Worm (Caenorhabditis elegans) whole organism, young adult: Measurements from ENCODE around the gene Y47D7A.9.

ENCODE experiments used
- B0019.2 ChIP-seq: fragments of 200-800 bp; sonication (Bioruptor generic); conservative IDR thresholded peaks from 2 replicates; pipeline ENCODE4 v1.3.6; 2022; ENCODE audit warnings: missing genetic modification reagents, missing genetic modification characterization, missing compliant biosample characterization
- B0336.3 ChIP-seq: fragments of 200-800 bp; sonication (Bioruptor generic); IDR thresholded peaks from 2 replicates; pipeline ENCODE4 v1.3.6; 2022; ENCODE audit warnings: missing genetic modification characterization, missing compliant biosample characterization
- C06A6.2 ChIP-seq: fragments of 200-800 bp; sonication (Bioruptor generic); conservative IDR thresholded peaks from 2 replicates; pipeline ENCODE4 v1.3.6; 2022; ENCODE audit warnings: missing genetic modification characterization, missing compliant biosample characterization
- C17E4.6 ChIP-seq: fragments of 200-800 bp; sonication (Bioruptor generic); IDR thresholded peaks from 2 replicates; pipeline ENCODE4 v1.3.6; 2022; ENCODE audit warnings: missing genetic modification reagents, missing genetic modification characterization, missing compliant biosample characterization
- F10E7.11 ChIP-seq: sonication (generic microtip); optimal IDR thresholded peaks from 2 replicates; lab custom pipeline; 2017; ENCODE audit warnings: mild to moderate bottlenecking, missing genetic modification characterization, moderate library complexity, missing compliant biosample characterization
- F23B12.7 ChIP-seq: sonication (generic microtip); optimal IDR thresholded peaks from 2 replicates; lab custom pipeline; 2017; ENCODE audit warnings: missing genetic modification characterization, mild to moderate bottlenecking, missing compliant biosample characterization, antibody characterized with exemption, moderate library complexity; ENCODE audit not compliant: insufficient read depth
- F37B4.10 ChIP-seq: fragments of 200-800 bp; sonication (Bioruptor generic); IDR thresholded peaks from 2 replicates; pipeline ENCODE4 v1.3.6; 2022; ENCODE audit warnings: missing genetic modification characterization, missing compliant biosample characterization
- F39B2.1 ChIP-seq: fragments of 200-800 bp; sonication (Bioruptor generic); IDR thresholded peaks from 2 replicates; pipeline ENCODE4 v1.3.6; 2022; ENCODE audit warnings: missing genetic modification reagents, missing genetic modification characterization, missing compliant biosample characterization
- F52B5.7 ChIP-seq: sonication (generic microtip); optimal IDR thresholded peaks from 2 replicates; lab custom pipeline; 2016; ENCODE audit warnings: mild to moderate bottlenecking, missing genetic modification characterization, missing compliant biosample characterization
- K11D2.4 ChIP-seq: fragments of 200-800 bp; sonication (Bioruptor generic); IDR thresholded peaks from 2 replicates; pipeline ENCODE4 v1.3.6; 2022; ENCODE audit warnings: missing genetic modification reagents, missing genetic modification characterization, missing compliant biosample characterization
- T07F8.4 ChIP-seq: sonication (generic microtip); optimal IDR thresholded peaks from 2 replicates; lab custom pipeline; 2016; ENCODE audit warnings: mild to moderate bottlenecking, missing genetic modification characterization, moderate library complexity, missing compliant biosample characterization
- Y53F4B.3 ChIP-seq: fragments of 200-800 bp; sonication (Bioruptor generic); IDR thresholded peaks from 2 replicates; pipeline ENCODE4 v1.3.6; 2022; ENCODE audit warnings: missing genetic modification reagents, missing genetic modification characterization, missing compliant biosample characterization
- Y56A3A.18 ChIP-seq: fragments of 200-800 bp; sonication (Bioruptor generic); IDR thresholded peaks from 2 replicates; pipeline ENCODE4 v1.3.6; 2022; ENCODE audit warnings: missing genetic modification reagents, missing genetic modification characterization, missing compliant biosample characterization
- akir-1 ChIP-seq: fragments of 200-800 bp; sonication (Bioruptor generic); optimal IDR thresholded peaks from 2 replicates; lab custom pipeline; 2018; ENCODE audit warnings: mild to moderate bottlenecking, missing genetic modification characterization, moderate library complexity, missing compliant biosample characterization
- ama-1 ChIP-seq, 3 experiments: fragments of 150-350 bp in 1 of 3; sonication (generic microtip) in 2 of 3; optimal IDR thresholded peaks; 2 replicates each; lab custom pipeline; 2014 to 2018; ENCODE audit warnings: missing biosample characterization in 2 of 3, missing genetic modification characterization in 2 of 3, missing genetic modification reagents in 2 of 3
- atf-7 ChIP-seq: sonication (generic microtip); optimal IDR thresholded peaks from 2 replicates; lab custom pipeline; 2017; ENCODE audit warnings: mild to moderate bottlenecking, missing genetic modification characterization, missing compliant biosample characterization
- attf-3 ChIP-seq: fragments of 200-800 bp; sonication (Bioruptor generic); conservative IDR thresholded peaks from 2 replicates; pipeline ENCODE4 v1.3.6; 2022; ENCODE audit warnings: missing genetic modification reagents, missing genetic modification characterization, missing compliant biosample characterization
- bed-1 ChIP-seq: fragments of 200-800 bp; sonication (Bioruptor generic); IDR thresholded peaks from 2 replicates; pipeline ENCODE4 v1.3.6; 2022; ENCODE audit warnings: missing genetic modification reagents, missing genetic modification characterization, missing compliant biosample characterization
- cebp-1 ChIP-seq, 2 experiments: fragments of 200-800 bp in 1 of 2; sonication (Bioruptor generic) in 1 of 2; sonication (generic microtip) in 1 of 2; IDR thresholded peaks in 1 of 2; optimal IDR thresholded peaks in 1 of 2; 2 replicates each; pipeline versions ENCODE4 v1.3.6 to Lab custom; 2017 to 2022; ENCODE audit warnings: missing compliant biosample characterization in 2 of 2, missing genetic modification characterization in 2 of 2, mild to moderate bottlenecking in 1 of 2, missing genetic modification reagents in 1 of 2, moderate library complexity in 1 of 2
- cebp-2 ChIP-seq: fragments of 200-800 bp; sonication (Bioruptor generic); IDR thresholded peaks from 2 replicates; pipeline ENCODE4 v1.3.6; 2022; ENCODE audit warnings: missing genetic modification characterization, missing compliant biosample characterization
- ceh-100 ChIP-seq: fragments of 200-800 bp; sonication (Bioruptor generic); IDR thresholded peaks from 2 replicates; pipeline ENCODE4 v1.3.6; 2022; ENCODE audit warnings: missing genetic modification reagents, missing genetic modification characterization, missing compliant biosample characterization
- ceh-58 ChIP-seq: fragments of 200-800 bp; sonication (Bioruptor generic); IDR thresholded peaks from 2 replicates; pipeline ENCODE4 v1.3.6; 2022; ENCODE audit warnings: missing genetic modification characterization, missing compliant biosample characterization
- ceh-79 ChIP-seq: sonication (generic microtip); optimal IDR thresholded peaks from 2 replicates; lab custom pipeline; 2017; ENCODE audit warnings: mild to moderate bottlenecking, missing genetic modification characterization, missing compliant biosample characterization
- die-1 ChIP-seq: sonication (generic microtip); optimal IDR thresholded peaks from 2 replicates; lab custom pipeline; 2016; ENCODE audit warnings: missing genotype, mild to moderate bottlenecking, missing genetic modification characterization, missing compliant biosample characterization
- dox-1 ChIP-seq: fragments of 200-800 bp; sonication (Bioruptor generic); IDR thresholded peaks from 2 replicates; pipeline ENCODE4 v1.3.6; 2022; ENCODE audit warnings: missing genetic modification reagents, missing genetic modification characterization, missing compliant biosample characterization
- dpl-1 ChIP-seq: fragments of 150-350 bp; optimal IDR thresholded peaks from 2 replicates; lab custom pipeline; 2014; ENCODE audit warnings: missing biosample characterization, missing genetic modification reagents, missing genetic modification characterization
- egl-18 ChIP-seq: fragments of 200-800 bp; sonication (Bioruptor generic); IDR thresholded peaks from 2 replicates; pipeline ENCODE4 v1.3.6; 2022; ENCODE audit warnings: missing genetic modification reagents, missing genetic modification characterization, missing compliant biosample characterization
- ets-4 ChIP-seq: fragments of 200-800 bp; sonication (Bioruptor generic); optimal IDR thresholded peaks from 2 replicates; lab custom pipeline; 2018; ENCODE audit warnings: mild to moderate bottlenecking, missing genetic modification characterization, missing compliant biosample characterization
- hlh-12 ChIP-seq: sonication (generic microtip); optimal IDR thresholded peaks from 2 replicates; lab custom pipeline; 2016; ENCODE audit warnings: missing genetic modification characterization, missing compliant biosample characterization
- hlh-26 ChIP-seq: fragments of 200-800 bp; sonication (Bioruptor generic); conservative IDR thresholded peaks from 2 replicates; pipeline ENCODE4 v1.3.6; 2022; ENCODE audit warnings: missing genetic modification reagents, missing genetic modification characterization, missing compliant biosample characterization
- hmg-1.2 ChIP-seq: fragments of 200-800 bp; sonication (Bioruptor generic); IDR thresholded peaks from 2 replicates; pipeline ENCODE4 v1.3.6; 2022; ENCODE audit warnings: missing genetic modification reagents, missing genetic modification characterization, missing compliant biosample characterization
- lag-1 ChIP-seq: fragments of 200-800 bp; sonication (Bioruptor generic); IDR thresholded peaks from 2 replicates; pipeline ENCODE4 v1.3.6; 2022; ENCODE audit warnings: missing genetic modification reagents, missing genetic modification characterization, missing compliant biosample characterization
- let-607 ChIP-seq, 2 experiments: fragments of 200-800 bp in 1 of 2; sonication (Bioruptor generic) in 1 of 2; sonication (generic microtip) in 1 of 2; optimal IDR thresholded peaks; 2 replicates each; lab custom pipeline; 2016 to 2018; ENCODE audit warnings: mild to moderate bottlenecking in 2 of 2, missing compliant biosample characterization in 2 of 2, missing genetic modification characterization in 2 of 2, moderate library complexity in 2 of 2, missing genotype in 1 of 2
- lin-26 ChIP-seq: fragments of 200-800 bp; sonication (Bioruptor generic); IDR thresholded peaks from 2 replicates; pipeline ENCODE4 v1.3.6; 2022; ENCODE audit warnings: missing genetic modification reagents, missing genetic modification characterization, missing compliant biosample characterization
- lin-35 ChIP-seq, 3 experiments: fragments of 150-350 bp in 2 of 3; sonication (generic microtip) in 1 of 3; optimal IDR thresholded peaks; 2 replicates each; lab custom pipeline; 2014 to 2018; ENCODE audit warnings: missing biosample characterization in 3 of 3, missing genetic modification characterization in 3 of 3, missing genetic modification reagents in 3 of 3
- lir-1 ChIP-seq: fragments of 200-800 bp; sonication (Bioruptor generic); conservative IDR thresholded peaks from 2 replicates; pipeline ENCODE4 v1.3.6; 2022; ENCODE audit warnings: missing genetic modification reagents, missing genetic modification characterization, missing compliant biosample characterization
- madf-6 ChIP-seq: fragments of 200-800 bp; sonication (Bioruptor generic); IDR thresholded peaks from 2 replicates; pipeline ENCODE4 v1.3.6; 2022; ENCODE audit warnings: missing genetic modification reagents, missing genetic modification characterization, missing compliant biosample characterization
- madf-8 ChIP-seq: fragments of 200-800 bp; sonication (Bioruptor generic); conservative IDR thresholded peaks from 2 replicates; pipeline ENCODE4 v1.3.6; 2022; ENCODE audit warnings: missing genetic modification reagents, missing genetic modification characterization, missing compliant biosample characterization
- mel-28 ChIP-seq: sonication (generic microtip); optimal IDR thresholded peaks from 2 replicates; lab custom pipeline; 2016; ENCODE audit warnings: borderline replicate concordance, mild to moderate bottlenecking, missing genetic modification characterization, missing compliant biosample characterization
- mxl-1 ChIP-seq: sonication (generic microtip); optimal IDR thresholded peaks from 2 replicates; lab custom pipeline; 2016; ENCODE audit warnings: missing genetic modification characterization, missing compliant biosample characterization
- rec-8 ChIP-seq, 2 experiments: sonication (generic microtip); optimal IDR thresholded peaks; 2 replicates each; lab custom pipeline; 2016; ENCODE audit warnings: mild to moderate bottlenecking in 2 of 2, missing genetic modification characterization in 2 of 2, missing genetic modification reagents in 2 of 2, missing genotype in 2 of 2, missing biosample characterization in 1 of 2, missing compliant biosample characterization in 1 of 2, moderate library complexity in 1 of 2
- sea-2 ChIP-seq: fragments of 200-800 bp; sonication (Bioruptor generic); IDR thresholded peaks from 2 replicates; pipeline ENCODE4 v1.3.6; 2022; ENCODE audit warnings: missing genetic modification characterization, missing compliant biosample characterization
- snpc-1.1 ChIP-seq: sonication (generic microtip); optimal IDR thresholded peaks from 2 replicates; lab custom pipeline; 2017; ENCODE audit warnings: missing genetic modification characterization, mild to moderate bottlenecking, missing compliant biosample characterization, antibody characterized with exemption, moderate library complexity, missing genotype, missing genetic modification reagents; ENCODE audit not compliant: insufficient read depth
- snpc-4 ChIP-seq, 5 experiments: fragments of 150-350 bp in 1 of 5; sonication (generic microtip) in 4 of 5; optimal IDR thresholded peaks; 2 replicates each; lab custom pipeline; 2014 to 2018; ENCODE audit warnings: missing genetic modification characterization in 5 of 5, missing biosample characterization in 3 of 5, antibody characterized with exemption in 2 of 5, mild to moderate bottlenecking in 2 of 5, missing compliant biosample characterization in 2 of 5, missing genotype in 2 of 5, moderate library complexity in 2 of 5, missing genetic modification reagents in 1 of 5
- tlf-1 ChIP-seq: fragments of 200-800 bp; sonication (Bioruptor generic); optimal IDR thresholded peaks from 2 replicates; lab custom pipeline; 2018; ENCODE audit warnings: mild to moderate bottlenecking, missing genetic modification characterization, missing compliant biosample characterization
- ztf-3 ChIP-seq: fragments of 200-800 bp; sonication (Bioruptor generic); optimal IDR thresholded peaks from 2 replicates; lab custom pipeline; 2018; ENCODE audit warnings: mild to moderate bottlenecking, missing genetic modification characterization, missing compliant biosample characterization
- ztf-6 ChIP-seq: fragments of 200-800 bp; sonication (Bioruptor generic); IDR thresholded peaks from 2 replicates; pipeline ENCODE4 v1.3.6; 2022; ENCODE audit warnings: missing genetic modification reagents, missing genetic modification characterization, missing compliant biosample characterization

The Y47D7A.9 gene

DNA sequence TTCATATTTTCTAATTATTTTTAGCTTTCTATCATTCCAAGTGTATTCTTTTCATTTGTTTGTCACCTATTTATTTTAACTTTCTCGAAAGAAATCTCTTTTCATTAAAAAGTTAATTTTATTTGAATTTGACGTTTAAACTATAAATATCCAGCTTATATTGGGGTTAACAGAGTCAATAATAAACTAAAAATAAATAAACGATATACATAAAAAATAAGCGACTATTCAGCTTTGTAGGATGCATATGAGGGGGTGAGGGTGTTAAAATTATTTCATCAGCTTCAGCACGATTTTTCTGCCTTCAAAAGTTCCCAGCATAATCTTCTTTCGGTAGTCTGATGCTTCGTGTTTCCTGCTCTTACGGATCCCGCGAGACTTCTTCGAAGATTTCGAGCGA, 50.1 kb downstream of the Y47D7A.9 start (continued):
- TF ChIP-seq F52B5.7 (tag; lab: Kevin White, UChicago) (no peak), sea-2 (GFP tag; lab: Robert Waterston, UW) (no peak), die-1 (no peak), attf-3 (GFP tag; lab: Robert Waterston, UW) (no peak), dox-1 (no peak), snpc-1.1 (no peak), lag-1 (GFP tag; lab: Robert Waterston, UW) (no peak), cebp-2 (GFP tag; lab: Robert Waterston, UW) (no peak), ceh-100 (GFP tag; lab: Robert Waterston, UW) (no peak), C06A6.2 (GFP tag; lab: Robert Waterston, UW) (no peak), ztf-3 (no peak), hlh-26 (GFP tag; lab: Robert Waterston, UW) (no peak), Y53F4B.3 (GFP tag; lab: Robert Waterston, UW) (no peak), ceh-79 (tag; lab: Kevin White, UChicago) (no peak), T07F8.4 (tag; lab: Kevin White, UChicago) (no peak), B0336.3 (GFP tag; lab: Robert Waterston, UW) (no peak), hlh-12 (tag; lab: Kevin White, UChicago) (no peak), let-607 (tag; optimal IDR thresholded peaks at IDR 0.05; lab: Kevin White, UChicago) (no peak), madf-8 (0 out of 2 replicates have a peak, but pooled peaks have one; percentile 14), akir-1 (GFP tag; lab: Kevin White, UChicago) (no peak), madf-6 (GFP tag; lab: Robert Waterston, UW) (peak; percentile 59), dpl-1 (GFP tag; lab: Kevin White, UChicago) (no peak), F39B2.1 (GFP tag; lab: Robert Waterston, UW) (no peak), mxl-1 (no peak), mel-28 (tag; lab: Kevin White, UChicago) (no peak), F10E7.11 (tag; lab: Kevin White, UChicago) (no peak), cebp-1 (GFP tag; IDR thresholded peaks at IDR 0.05; lab: Robert Waterston, UW) (no peak), cebp-1 (tag; optimal IDR thresholded peaks at IDR 0.05; lab: Kevin White, UChicago) (peak; percentile 14), tlf-1 (GFP tag; lab: Kevin White, UChicago) (no peak), B0019.2 (GFP tag; lab: Robert Waterston, UW) (no peak), F37B4.10 (GFP tag; lab: Robert Waterston, UW) (no peak), bed-1 (GFP tag; lab: Robert Waterston, UW) (no peak), lin-35 (GFP tag; optimal IDR thresholded peaks at IDR 0.05; lab: Kevin White, UChicago) (no peak), egl-18 (GFP tag; lab: Robert Waterston, UW) (no peak), ets-4 (GFP tag; lab: Kevin White, UChicago) (no peak), rec-8 (tag; optimal IDR thresholded peaks at IDR 0.05; lab: Kevin White, UChicago) (peak in 1 of 2 experiments; percentile 24), atf-7 (tag; lab: Kevin White, UChicago) (no peak), ama-1 (optimal IDR thresholded peaks at IDR 0.05; lab: Kevin White, UChicago) (no peak), ama-1 (GFP tag; optimal IDR thresholded peaks at IDR 0.05; lab: Kevin White, UChicago) (peak; percentile 15 to 52), K11D2.4 (GFP tag; lab: Robert Waterston, UW) (no peak), Y56A3A.18 (no peak), ceh-58 (no peak), hmg-1.2 (no peak), snpc-4 (GFP tag; optimal IDR thresholded peaks at IDR 0.05; lab: Kevin White, UChicago) (no peak), snpc-4 (tag; optimal IDR thresholded peaks at IDR 0.05; lab: Kevin White, UChicago) (peak in 1 of 4 experiments; percentile 0), ztf-6 (GFP tag; lab: Robert Waterston, UW) (no peak), lir-1 (GFP tag; lab: Robert Waterston, UW) (no peak), C17E4.6 (no peak), lin-26 (GFP tag; lab: Robert Waterston, UW) (no peak), F23B12.7 (tag; lab: Kevin White, UChicago) (no peak)
